Fruit fly (Drosophila melanogaster) whole organism, embryonic: ENCODE results near the gene Wdr33.

Experiments used
- Blimp-1 ChIP-seq: fragments of 200-800 bp; sonication (Bioruptor generic); optimal IDR thresholded peaks from 3 replicates; lab custom pipeline; 2018; ENCODE audit warnings: missing biosample characterization, missing genetic modification characterization, mild to moderate bottlenecking, moderate library complexity, missing genetic modification reagents
- CG10147 ChIP-seq: fragments of 200-800 bp; sonication (Bioruptor generic); optimal IDR thresholded peaks from 2 replicates; lab custom pipeline; 2019; ENCODE audit warnings: missing biosample characterization, mild to moderate bottlenecking, missing genetic modification characterization, moderate library complexity
- CG10321 ChIP-seq: fragments of 200-800 bp; sonication (Bioruptor generic); IDR thresholded peaks from 2 replicates; pipeline ENCODE4 v1.3.6; 2022; ENCODE audit warnings: missing biosample characterization, missing genetic modification characterization
- CG10366 ChIP-seq: fragments of 200-800 bp; sonication (Bioruptor generic); IDR thresholded peaks from 2 replicates; pipeline ENCODE4 v1.3.6; 2022; ENCODE audit warnings: missing biosample characterization, missing genetic modification characterization
- CG10979 ChIP-seq: fragments of 200-800 bp; sonication (Bioruptor generic); optimal IDR thresholded peaks from 2 replicates; lab custom pipeline; 2018; ENCODE audit warnings: missing biosample characterization, mild to moderate bottlenecking, missing genetic modification characterization, moderate library complexity
- CG12236 ChIP-seq: fragments of 200-800 bp; sonication (Bioruptor generic); optimal IDR thresholded peaks from 2 replicates; lab custom pipeline; 2016; ENCODE audit warnings: missing biosample characterization, missing genetic modification characterization
- CG13287 ChIP-seq: fragments of 200-800 bp; sonication (Bioruptor generic); IDR thresholded peaks from 2 replicates; pipeline ENCODE4 v1.3.6; 2022; ENCODE audit warnings: missing biosample characterization, missing genetic modification characterization; ENCODE audit not compliant: partially characterized antibody
- CG2889 ChIP-seq: fragments of 200-800 bp; sonication (Bioruptor generic); IDR thresholded peaks from 3 replicates; pipeline ENCODE4 v1.3.6; 2022; ENCODE audit warnings: missing biosample characterization, missing genetic modification characterization
- CG30403 ChIP-seq: fragments of 200-800 bp; sonication (Bioruptor generic); optimal IDR thresholded peaks from 3 replicates; lab custom pipeline; 2016; ENCODE audit warnings: missing biosample characterization, missing genetic modification characterization
- CG33557 ChIP-seq: fragments of 200-800 bp; sonication (Bioruptor generic); optimal IDR thresholded peaks from 2 replicates; lab custom pipeline; 2019; ENCODE audit warnings: missing biosample characterization, mild to moderate bottlenecking, missing genetic modification characterization, moderate library complexity
- CG42726 ChIP-seq: fragments of 200-800 bp; sonication (Bioruptor generic); IDR thresholded peaks from 2 replicates; pipeline ENCODE4 v1.3.6; 2022; ENCODE audit warnings: missing biosample characterization, missing genetic modification characterization; ENCODE audit not compliant: partially characterized antibody
- CG4404 ChIP-seq: fragments of 200-800 bp; sonication (Bioruptor generic); IDR thresholded peaks from 2 replicates; pipeline ENCODE4 v1.3.6; 2022; ENCODE audit warnings: missing biosample characterization, missing genetic modification characterization
- CG6654 ChIP-seq: fragments of 200-800 bp; sonication (Bioruptor generic); optimal IDR thresholded peaks from 2 replicates; lab custom pipeline; 2017; ENCODE audit warnings: missing biosample characterization, mild to moderate bottlenecking, missing genetic modification characterization
- CG7271 ChIP-seq: fragments of 200-800 bp; sonication (Bioruptor generic); optimal IDR thresholded peaks from 2 replicates; lab custom pipeline; 2018; ENCODE audit warnings: missing biosample characterization, mild to moderate bottlenecking, missing genetic modification characterization, moderate library complexity
- CG8290 ChIP-seq, 3 experiments: fragments of 200-800 bp; sonication (Bioruptor generic); optimal IDR thresholded peaks; 2 replicates each; lab custom pipeline; 2016 to 2019; ENCODE audit warnings: missing biosample characterization in 3 of 3, missing genetic modification characterization in 3 of 3, mild to moderate bottlenecking in 2 of 3, moderate library complexity in 1 of 3
- CG9215 ChIP-seq: fragments of 200-800 bp; sonication (Bioruptor generic); IDR thresholded peaks from 2 replicates; pipeline ENCODE4 v1.3.6; 2022; ENCODE audit warnings: missing biosample characterization, missing genetic modification characterization
- CoRest ChIP-seq: fragments of 200-800 bp; sonication (Bioruptor generic); optimal IDR thresholded peaks from 3 replicates; lab custom pipeline; 2018; ENCODE audit warnings: missing biosample characterization, mild to moderate bottlenecking, missing genetic modification characterization, moderate library complexity
- D ChIP-seq, 2 experiments: fragments of 200-800 bp in 1 of 2; fragments of >200 bp in 1 of 2; sonication (Bioruptor generic) in 1 of 2; optimal IDR thresholded peaks; 2 replicates in 1 of 2; 3 replicates in 1 of 2; lab custom pipeline; 2017; ENCODE audit warnings: mild to moderate bottlenecking in 1 of 2, missing biosample characterization in 1 of 2, missing genetic modification characterization in 1 of 2, missing genetic modification reagents in 1 of 2
- Dll ChIP-seq: fragments of 200-800 bp; sonication (Bioruptor generic); IDR thresholded peaks from 4 replicates; pipeline ENCODE4 v1.3.6; 2022; ENCODE audit warnings: missing biosample characterization, missing genetic modification characterization; ENCODE audit not compliant: partially characterized antibody
- GATAe ChIP-seq: fragments of 200-800 bp; sonication (Bioruptor generic); conservative IDR thresholded peaks from 2 replicates; pipeline ENCODE4 v1.3.6; 2022; ENCODE audit warnings: missing biosample characterization, missing genetic modification characterization
- H15 ChIP-seq: fragments of 200-800 bp; sonication (Bioruptor generic); IDR thresholded peaks from 3 replicates; pipeline ENCODE4 v1.3.6; 2022; ENCODE audit warnings: missing biosample characterization, missing genetic modification characterization
- HLH54F ChIP-seq: fragments of 200-800 bp; sonication (Bioruptor generic); optimal IDR thresholded peaks from 3 replicates; lab custom pipeline; 2016; ENCODE audit warnings: missing biosample characterization, missing genetic modification characterization
- Jarid2 ChIP-seq: fragments of 200-800 bp; sonication (Bioruptor generic); optimal IDR thresholded peaks from 3 replicates; lab custom pipeline; 2017; ENCODE audit warnings: mild to moderate bottlenecking, missing biosample characterization, missing genetic modification reagents, missing genetic modification characterization
- Mrtf ChIP-seq: fragments of 200-800 bp; sonication (Bioruptor generic); IDR thresholded peaks from 3 replicates; pipeline ENCODE4 v1.3.6; 2022; ENCODE audit warnings: missing biosample characterization, missing genetic modification characterization
- Nf-YA ChIP-seq: fragments of 200-800 bp; sonication (Bioruptor generic); IDR thresholded peaks from 2 replicates; pipeline ENCODE4 v1.3.6; 2022; ENCODE audit warnings: missing biosample characterization, missing genetic modification characterization
- Side ChIP-seq: fragments of 200-800 bp; sonication (Bioruptor generic); optimal IDR thresholded peaks from 2 replicates; lab custom pipeline; 2016; ENCODE audit warnings: missing biosample characterization, missing genetic modification characterization
- Xbp1 ChIP-seq: fragments of 200-800 bp; sonication (Bioruptor generic); optimal IDR thresholded peaks from 3 replicates; lab custom pipeline; 2016; ENCODE audit warnings: missing biosample characterization, mild to moderate bottlenecking, missing genetic modification characterization
- abd-A ChIP-seq: fragments of 200-800 bp; sonication (Bioruptor generic); optimal IDR thresholded peaks from 3 replicates; lab custom pipeline; 2019; ENCODE audit warnings: missing biosample characterization, mild to moderate bottlenecking, missing genetic modification characterization, moderate library complexity
- ara ChIP-seq: fragments of 200-800 bp; sonication (Bioruptor generic); IDR thresholded peaks from 2 replicates; pipeline ENCODE4 v1.3.6; 2022; ENCODE audit warnings: missing biosample characterization, missing genetic modification characterization
- cato ChIP-seq: fragments of 200-800 bp; sonication (Bioruptor generic); optimal IDR thresholded peaks from 2 replicates; lab custom pipeline; 2016; ENCODE audit warnings: missing biosample characterization, missing genetic modification characterization, borderline replicate concordance
- caup ChIP-seq: fragments of 200-800 bp; sonication (Bioruptor generic); optimal IDR thresholded peaks from 3 replicates; lab custom pipeline; 2017; ENCODE audit warnings: missing biosample characterization, mild to moderate bottlenecking, missing genetic modification characterization, moderate library complexity; ENCODE audit not compliant: severe bottlenecking
- cg ChIP-seq: fragments of 200-800 bp; sonication (Bioruptor generic); optimal IDR thresholded peaks from 3 replicates; lab custom pipeline; 2019; ENCODE audit warnings: missing biosample characterization, mild to moderate bottlenecking, missing genetic modification characterization, moderate library complexity
- corto ChIP-seq: fragments of 200-800 bp; sonication (Bioruptor generic); optimal IDR thresholded peaks from 2 replicates; lab custom pipeline; 2016; ENCODE audit warnings: missing biosample characterization, mild to moderate bottlenecking, missing genetic modification characterization, moderate library complexity
- crp ChIP-seq, 2 experiments: fragments of 200-800 bp; sonication (Bioruptor generic); optimal IDR thresholded peaks; 2 replicates in 1 of 2; 3 replicates in 1 of 2; lab custom pipeline; 2017; ENCODE audit warnings: missing biosample characterization in 2 of 2, missing genetic modification characterization in 2 of 2, mild to moderate bottlenecking in 1 of 2, moderate library complexity in 1 of 2
- danr ChIP-seq: fragments of 200-800 bp; sonication (Bioruptor generic); IDR thresholded peaks from 2 replicates; pipeline ENCODE4 v1.3.6; 2022; ENCODE audit warnings: missing biosample characterization, missing genetic modification characterization
- dm ChIP-seq: fragments of 200-800 bp; sonication (Bioruptor generic); optimal IDR thresholded peaks from 3 replicates; lab custom pipeline; 2016; ENCODE audit warnings: missing biosample characterization, missing genetic modification characterization
- dmrt11E ChIP-seq: fragments of 200-800 bp; sonication (Bioruptor generic); optimal IDR thresholded peaks from 3 replicates; lab custom pipeline; 2018; ENCODE audit warnings: missing biosample characterization, mild to moderate bottlenecking, missing genetic modification characterization, moderate library complexity
- gsb ChIP-seq: fragments of 200-800 bp; sonication (Bioruptor generic); IDR thresholded peaks from 2 replicates; pipeline ENCODE4 v1.3.6; 2022; ENCODE audit warnings: missing biosample characterization, missing genetic modification characterization
- lilli ChIP-seq: fragments of 200-800 bp; sonication (Bioruptor generic); optimal IDR thresholded peaks from 3 replicates; lab custom pipeline; 2016; ENCODE audit warnings: missing biosample characterization, missing genetic modification characterization
- pfk ChIP-seq: fragments of 200-800 bp; sonication (Bioruptor generic); optimal IDR thresholded peaks from 2 replicates; lab custom pipeline; 2018; ENCODE audit warnings: missing biosample characterization, mild to moderate bottlenecking, missing genetic modification characterization, moderate library complexity
- repo ChIP-seq: fragments of 200-800 bp; sonication (Bioruptor generic); optimal IDR thresholded peaks from 2 replicates; lab custom pipeline; 2016; ENCODE audit warnings: missing biosample characterization, missing genetic modification characterization
- sc ChIP-seq, 3 experiments: fragments of >200 bp in 2 of 3; fragments of 200-800 bp in 1 of 3; sonication (Bioruptor generic) in 1 of 3; optimal IDR thresholded peaks; 2 replicates in 2 of 3; 3 replicates in 1 of 3; lab custom pipeline; 2017; ENCODE audit warnings: mild to moderate bottlenecking in 1 of 3, missing biosample characterization in 1 of 3, missing genetic modification characterization in 1 of 3, missing genetic modification reagents in 1 of 3
- sqz ChIP-seq: fragments of 200-800 bp; sonication (Bioruptor generic); optimal IDR thresholded peaks from 3 replicates; lab custom pipeline; 2018; ENCODE audit warnings: missing biosample characterization, mild to moderate bottlenecking, missing genetic modification characterization
- sr ChIP-seq: fragments of 200-800 bp; sonication (Bioruptor generic); IDR thresholded peaks from 3 replicates; pipeline ENCODE4 v1.3.6; 2022; ENCODE audit warnings: missing biosample characterization, missing genetic modification characterization
- tin ChIP-seq: fragments of 200-800 bp; sonication (Bioruptor generic); optimal IDR thresholded peaks from 3 replicates; lab custom pipeline; 2016; ENCODE audit warnings: missing biosample characterization, missing genetic modification characterization
- tna ChIP-seq: fragments of 200-800 bp; sonication (Bioruptor generic); IDR thresholded peaks from 2 replicates; pipeline ENCODE4 v1.3.6; 2022; ENCODE audit warnings: missing biosample characterization, missing genetic modification characterization; ENCODE audit not compliant: partially characterized antibody
- toy ChIP-seq: fragments of 200-800 bp; sonication (Bioruptor generic); IDR thresholded peaks from 2 replicates; pipeline ENCODE4 v1.3.6; 2022; ENCODE audit warnings: missing biosample characterization, missing genetic modification characterization

Gene Wdr33

DNA sequence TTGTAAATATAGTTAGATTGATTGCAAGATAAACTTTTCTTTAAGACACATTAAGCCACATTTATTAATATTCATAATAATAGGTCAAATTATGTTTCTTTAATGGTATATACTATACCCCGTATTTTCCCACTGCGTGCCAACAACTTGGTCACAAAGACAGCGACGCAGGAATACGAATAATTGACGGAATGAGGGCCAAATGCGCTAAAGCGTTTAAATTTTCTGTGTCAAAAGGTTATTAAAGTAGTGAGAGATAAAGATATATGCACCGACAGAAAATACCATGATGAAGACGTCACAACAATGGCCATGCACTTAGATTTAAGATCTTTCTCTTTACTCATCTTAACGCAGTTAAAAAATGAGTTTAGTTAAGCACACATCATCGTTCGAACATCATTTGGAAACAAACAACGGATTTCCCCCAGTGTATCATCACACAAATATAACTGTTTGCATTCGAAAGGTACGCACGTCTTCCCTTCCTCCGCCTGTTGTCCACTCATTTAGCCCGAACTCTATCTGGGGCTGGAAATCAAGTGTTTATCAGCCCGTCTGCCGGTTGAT lies 40.0 kb upstream of the Wdr33 start (continued):
- peak; percentile 71 for TF ChIP-seq Xbp1 (GFP tag; lab: Kevin White, UChicago)
- TF ChIP-seq Side = peak; percentile 71
- TF ChIP-seq dm (GFP tag; lab: Kevin White, UChicago) = peak; percentile 46
- TF ChIP-seq CG10321 (GFP tag; lab: Robert Waterston, UW) = 0 out of 2 replicates have a peak, but pooled peaks have one; percentile 3
- TF ChIP-seq CG2889 (GFP tag; lab: Robert Waterston, UW) = no peak
- TF ChIP-seq CG42726 = no peak
- TF ChIP-seq sr = no peak
- TF ChIP-seq cato (GFP tag; lab: Kevin White, UChicago) = peak; percentile 42
- TF ChIP-seq Dll (GFP tag; lab: Robert Waterston, UW) = no peak
- peak; percentile 51 for TF ChIP-seq caup
- peak in 1 of 2 experiments; percentile 20 for TF ChIP-seq crp (GFP tag; optimal IDR thresholded peaks at IDR 0.05; lab: Kevin White, UChicago)
- TF ChIP-seq CG4404 (GFP tag; lab: Robert Waterston, UW) = peak; percentile 39; the same call in 1 of the 2 replicates
- no peak for TF ChIP-seq cg (GFP tag; lab: Kevin White, UChicago)
- TF ChIP-seq abd-A (tag; lab: Kevin White, UChicago) = no peak
- no peak for TF ChIP-seq CG7271 (tag; lab: Kevin White, UChicago)
- TF ChIP-seq HLH54F (GFP tag; lab: Kevin White, UChicago) = peak; percentile 30
- peak; percentile 46 for TF ChIP-seq repo (GFP tag; lab: Kevin White, UChicago)
- peak; percentile 56 for TF ChIP-seq CG12236 (GFP tag; lab: Kevin White, UChicago)
- peak; percentile 65 for TF ChIP-seq CG10147
- peak; percentile 24; the same call in 1 of the 3 replicates for TF ChIP-seq H15 (GFP tag; lab: Robert Waterston, UW)
- no peak; the same call in 1 of the 2 replicates for TF ChIP-seq CG10366 (GFP tag; lab: Robert Waterston, UW)
- no peak for TF ChIP-seq D (optimal IDR thresholded peaks at IDR 0.05; lab: Kevin White, UChicago)
- TF ChIP-seq D (GFP tag; optimal IDR thresholded peaks at IDR 0.05; lab: Kevin White, UChicago) = peak; percentile 71
- peak; percentile 71 for TF ChIP-seq CG10979
- TF ChIP-seq CG8290 (GFP tag; optimal IDR thresholded peaks at IDR 0.05; lab: Kevin White, UChicago) = peak; percentile 7
- TF ChIP-seq CG8290 (tag; optimal IDR thresholded peaks at IDR 0.05; lab: Kevin White, UChicago) = peak in 1 of 2 experiments; percentile 81
- no peak for TF ChIP-seq toy (GFP tag; lab: Robert Waterston, UW)
- TF ChIP-seq lilli = peak; percentile 63
- TF ChIP-seq Mrtf (GFP tag; lab: Robert Waterston, UW) = peak; percentile 65
- TF ChIP-seq pfk (GFP tag; lab: Kevin White, UChicago) = no peak
- TF ChIP-seq dmrt11E (tag; lab: Kevin White, UChicago) = peak; percentile 52
- no peak for TF ChIP-seq CG9215 (GFP tag; lab: Robert Waterston, UW)
- no peak for TF ChIP-seq CG13287 (GFP tag; lab: Robert Waterston, UW)
- no peak for TF ChIP-seq Jarid2 (GFP tag; lab: Kevin White, UChicago)
- no peak; the same call in 1 of the 2 replicates for TF ChIP-seq danr (GFP tag; lab: Robert Waterston, UW)
- TF ChIP-seq CoRest (tag; lab: Kevin White, UChicago) = peak; percentile 74
- no peak for TF ChIP-seq CG33557 (GFP tag; lab: Kevin White, UChicago)
- peak; percentile 38 for TF ChIP-seq CG6654
- TF ChIP-seq ara = peak; percentile 52
- TF ChIP-seq CG30403 (GFP tag; lab: Kevin White, UChicago) = peak; percentile 75
- 0 out of 2 replicates have a peak, but pooled peaks have one; percentile 20 for TF ChIP-seq GATAe
- TF ChIP-seq corto (GFP tag; lab: Kevin White, UChicago) = peak; percentile 32
- TF ChIP-seq tna (GFP tag; lab: Robert Waterston, UW) = no peak
- peak; percentile 42 for TF ChIP-seq sqz
- TF ChIP-seq Blimp-1 = no peak
- TF ChIP-seq tin = peak; percentile 47
- TF ChIP-seq gsb (GFP tag; lab: Robert Waterston, UW) = 0 out of 2 replicates have a peak, but pooled peaks have one; percentile 9
- no peak for TF ChIP-seq sc (optimal IDR thresholded peaks at IDR 0.05; lab: Kevin White, UChicago)
- TF ChIP-seq sc (GFP tag; optimal IDR thresholded peaks at IDR 0.05; lab: Kevin White, UChicago) = peak; percentile 39
- peak; percentile 35; the same call in 1 of the 2 replicates for TF ChIP-seq Nf-YA
